Fruit fly (Drosophila melanogaster): Measurements from ENCODE around the gene tzn.

DNA sequence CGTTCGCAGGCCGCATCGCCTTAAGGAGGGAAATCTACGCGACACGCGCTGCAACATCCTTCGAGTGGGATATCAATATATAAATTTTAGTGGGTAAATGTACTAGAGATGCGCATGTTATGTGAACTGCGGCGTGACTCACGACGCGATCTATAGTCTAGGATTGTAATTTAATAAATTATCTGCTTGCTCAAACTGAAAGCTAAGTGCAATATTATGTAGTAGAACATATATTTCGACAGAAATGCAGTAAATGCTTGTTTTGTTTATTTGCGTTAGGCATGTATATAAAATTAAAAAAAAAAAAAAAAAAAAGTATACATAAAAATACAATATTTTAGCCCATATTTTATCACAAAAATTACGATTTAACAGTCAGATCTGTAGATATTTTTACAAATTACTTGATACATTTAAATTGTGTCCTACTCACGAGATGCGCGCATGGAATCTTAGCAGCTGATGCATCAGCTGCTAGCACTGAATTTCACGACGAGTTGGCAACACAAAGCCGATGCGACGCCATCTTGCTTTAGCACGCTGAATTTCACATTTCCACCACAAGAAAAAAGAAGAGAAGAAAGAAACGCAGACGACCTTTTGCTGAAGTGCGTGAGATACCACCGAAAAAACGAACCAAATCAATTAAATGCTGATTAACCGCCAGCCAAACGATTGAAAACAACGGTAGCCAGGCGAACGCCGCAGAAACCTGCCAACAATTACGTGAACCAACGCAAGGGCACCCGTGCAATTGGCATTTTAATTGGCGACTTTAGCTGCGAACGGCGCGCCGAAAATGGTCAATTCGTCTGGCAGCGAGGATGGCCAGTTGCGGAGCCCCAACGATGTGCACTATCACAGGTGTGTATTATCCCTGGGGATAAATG is 27.2 kb upstream of the tzn start, which contains the start of the genes CG4042 and Pitslre:
- TF ChIP-seq Snoo (tag; optimal IDR thresholded peaks at IDR 0.05) (no peak), rn (GFP tag; IDR thresholded peaks at IDR 0.05) (no peak), EcR (GFP tag; optimal IDR thresholded peaks at IDR 0.05) (peak; percentile 9), CG15710 (tag; optimal IDR thresholded peaks at IDR 0.05) (peak; percentile 25), CG34367 (tag; optimal IDR thresholded peaks at IDR 0.05) (peak; percentile 25), fd96Ca (GFP tag; IDR thresholded peaks at IDR 0.05) (no peak), CG32121 (GFP tag; IDR thresholded peaks at IDR 0.05) (no peak), CG8301 (tag; optimal IDR thresholded peaks at IDR 0.05) (no peak), CG17806 (tag; optimal IDR thresholded peaks at IDR 0.05) (no peak), D1 (tag; optimal IDR thresholded peaks at IDR 0.05) (peak; percentile 8), gl (tag; optimal IDR thresholded peaks at IDR 0.05) (no peak), Pif1A (GFP tag; optimal IDR thresholded peaks at IDR 0.05) (no peak), CG10348 (GFP tag; IDR thresholded peaks at IDR 0.05) (no peak), CG8159 (tag; optimal IDR thresholded peaks at IDR 0.05) (peak; percentile 30)
